Worm (Caenorhabditis elegans) whole organism, L2 larva: ENCODE results near the gene srh-177.

Experiments used
- ama-1 ChIP-seq: fragments of 150-350 bp; optimal IDR thresholded peaks from 2 replicates; lab custom pipeline; 2018; ENCODE audit warnings: inconsistent platforms
- ceh-82 ChIP-seq: fragments of 150-350 bp; optimal IDR thresholded peaks from 2 replicates; lab custom pipeline; 2014; ENCODE audit warnings: missing biosample characterization, missing genetic modification characterization
- elt-3 ChIP-seq: sonication (generic microtip); optimal IDR thresholded peaks from 2 replicates; lab custom pipeline; 2017; ENCODE audit warnings: missing biosample characterization, missing genetic modification characterization
- snpc-4 ChIP-seq: fragments of 150-350 bp; optimal IDR thresholded peaks from 2 replicates; lab custom pipeline; 2014; ENCODE audit warnings: missing biosample characterization, missing genetic modification characterization

DNA sequence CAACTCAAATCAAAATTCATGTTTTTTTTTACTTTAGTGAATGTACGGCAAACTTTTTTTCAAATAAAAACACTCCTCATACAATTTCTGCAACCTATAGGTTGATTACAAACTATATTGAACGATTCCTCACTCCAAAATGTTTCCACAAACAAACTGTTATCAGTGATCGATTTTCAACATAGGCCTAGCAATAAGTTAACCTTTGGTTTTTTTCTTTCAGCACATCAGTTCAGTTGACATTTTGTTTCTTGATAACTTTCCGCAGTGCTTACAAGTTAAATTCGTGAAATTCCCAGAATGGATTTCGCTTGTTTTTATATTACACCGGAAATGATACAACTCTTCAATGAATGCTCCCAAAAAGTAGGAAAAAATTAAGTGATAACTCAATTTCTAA lies 18.4 kb upstream of the srh-177 start, which contains the start of gene F53H2.1:
- TF ChIP-seq ceh-82 (no peak), ama-1 (lab: Kevin White, UChicago) (no peak), elt-3 (tag; lab: Kevin White, UChicago) (no peak), snpc-4 (no peak)
